Fruit fly (Drosophila melanogaster): ENCODE measurements around the gene Cyp4c3.

Cyp4c3 gene

DNA sequence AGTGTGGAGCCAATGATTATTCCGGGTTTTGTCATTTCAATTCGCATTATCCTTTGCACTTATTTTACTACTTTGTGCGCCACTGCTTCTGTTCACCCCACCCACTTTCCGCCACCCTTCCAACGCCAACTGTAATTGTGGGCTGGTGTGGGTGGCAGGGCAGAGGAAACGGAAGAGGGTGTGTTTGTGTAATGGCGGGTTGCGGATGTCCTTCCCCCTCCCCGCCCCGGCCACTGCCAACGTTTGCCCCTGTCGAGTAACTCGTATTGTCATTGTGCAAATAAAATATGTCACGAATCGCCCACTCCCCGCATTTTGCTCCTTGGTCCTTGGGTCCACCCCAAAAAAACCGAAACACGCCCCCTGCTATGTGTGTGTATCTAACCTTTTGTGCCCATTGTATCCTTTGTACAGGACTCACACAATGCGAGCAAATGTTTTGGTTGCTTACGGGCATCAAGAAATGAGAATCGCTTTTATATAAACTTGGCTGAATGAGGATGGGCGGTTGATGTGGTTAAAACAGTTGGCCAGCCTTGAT lies 40.1 kb downstream of the Cyp4c3 start (continued):
- TF ChIP-seq CG42726 (GFP tag; IDR thresholded peaks at IDR 0.05; ENCODE audit: partially characterized antibody) (no peak), zen2 (GFP tag; IDR thresholded peaks at IDR 0.05; ENCODE audit: partially characterized antibody) (no peak), CG6175 (GFP tag; IDR thresholded peaks at IDR 0.05) (no peak), HLHmδ (GFP tag; optimal IDR thresholded peaks at IDR 0.05) (peak; percentile 65), fu2 (GFP tag; optimal IDR thresholded peaks at IDR 0.05) (no peak), Ssrp (tag; optimal IDR thresholded peaks at IDR 0.05) (no peak), BtbVII (GFP tag; optimal IDR thresholded peaks at IDR 0.05) (peak; percentile 2), trem (tag; optimal IDR thresholded peaks at IDR 0.05) (no peak), p53 (GFP tag; optimal IDR thresholded peaks at IDR 0.05) (no peak), Antp (GFP tag; optimal IDR thresholded peaks at IDR 0.05) (no peak), Eip74EF (GFP tag; optimal IDR thresholded peaks at IDR 0.05) (no peak), CG5180 (GFP tag; optimal IDR thresholded peaks at IDR 0.05) (peak; percentile 8), CG17186 (GFP tag; optimal IDR thresholded peaks at IDR 0.05) (no peak), ems (GFP tag; optimal IDR thresholded peaks at IDR 0.05) (no peak), CG10209 (GFP tag; optimal IDR thresholded peaks at IDR 0.05) (no peak), pfk (GFP tag; optimal IDR thresholded peaks at IDR 0.05) (no peak), MBD-R2 (GFP tag; IDR thresholded peaks at IDR 0.05) (no peak), Hmx (GFP tag; optimal IDR thresholded peaks at IDR 0.05) (no peak), Sry-δ (GFP tag; optimal IDR thresholded peaks at IDR 0.05) (no peak), CG8765 (GFP tag; IDR thresholded peaks at IDR 0.05) (no peak), unpg (GFP tag; optimal IDR thresholded peaks at IDR 0.05) (no peak), tin (GFP tag; optimal IDR thresholded peaks at IDR 0.05) (no peak), pho (GFP tag; optimal IDR thresholded peaks at IDR 0.05) (no peak), Xbp1 (GFP tag; optimal IDR thresholded peaks at IDR 0.05) (no peak), slbo (GFP tag; IDR thresholded peaks at IDR 0.05) (no peak), NC2β (GFP tag; optimal IDR thresholded peaks at IDR 0.05) (no peak), Sox100B (GFP tag; optimal IDR thresholded peaks at IDR 0.05) (no peak), CG18262 (tag; optimal IDR thresholded peaks at IDR 0.05) (no peak), CG12071 (GFP tag; optimal IDR thresholded peaks at IDR 0.05) (peak; percentile 70), ssp (GFP tag; IDR thresholded peaks at IDR 0.05) (no peak), oc (tag; optimal IDR thresholded peaks at IDR 0.05) (no peak), tx (GFP tag; optimal IDR thresholded peaks at IDR 0.05) (no peak), inv (GFP tag; IDR thresholded peaks at IDR 0.05; ENCODE audit: partially characterized antibody) (no peak), Hr78 (GFP tag; optimal IDR thresholded peaks at IDR 0.05) (no peak), CG12391 (tag; optimal IDR thresholded peaks at IDR 0.05) (no peak), Meics (GFP tag; optimal IDR thresholded peaks at IDR 0.05) (no peak), Xrp1 (GFP tag; IDR thresholded peaks at IDR 0.05) (no peak), NfI (GFP tag; optimal IDR thresholded peaks at IDR 0.05) (no peak), CG9817 (tag; optimal IDR thresholded peaks at IDR 0.05) (no peak), CG18619 (GFP tag; optimal IDR thresholded peaks at IDR 0.05) (no peak), Lhr (GFP tag; optimal IDR thresholded peaks at IDR 0.05) (no peak), CG11456 (GFP tag; IDR thresholded peaks at IDR 0.05) (no peak), CG30020 (tag; optimal IDR thresholded peaks at IDR 0.05) (no peak), CG3995 (GFP tag; optimal IDR thresholded peaks at IDR 0.05) (no peak), disco-r (GFP tag; optimal IDR thresholded peaks at IDR 0.05) (no peak), pzg (GFP tag; optimal IDR thresholded peaks at IDR 0.05) (no peak), CG4404 (GFP tag; IDR thresholded peaks at IDR 0.05) (no peak), CG10147 (GFP tag; optimal IDR thresholded peaks at IDR 0.05) (no peak), stc (GFP tag; IDR thresholded peaks at IDR 0.05) (no peak), mam (GFP tag; optimal IDR thresholded peaks at IDR 0.05) (no peak), pum (GFP tag; optimal IDR thresholded peaks at IDR 0.05) (no peak)
